Worm (Caenorhabditis elegans): Measurements from ENCODE around the gene ZK637.12.

DNA sequence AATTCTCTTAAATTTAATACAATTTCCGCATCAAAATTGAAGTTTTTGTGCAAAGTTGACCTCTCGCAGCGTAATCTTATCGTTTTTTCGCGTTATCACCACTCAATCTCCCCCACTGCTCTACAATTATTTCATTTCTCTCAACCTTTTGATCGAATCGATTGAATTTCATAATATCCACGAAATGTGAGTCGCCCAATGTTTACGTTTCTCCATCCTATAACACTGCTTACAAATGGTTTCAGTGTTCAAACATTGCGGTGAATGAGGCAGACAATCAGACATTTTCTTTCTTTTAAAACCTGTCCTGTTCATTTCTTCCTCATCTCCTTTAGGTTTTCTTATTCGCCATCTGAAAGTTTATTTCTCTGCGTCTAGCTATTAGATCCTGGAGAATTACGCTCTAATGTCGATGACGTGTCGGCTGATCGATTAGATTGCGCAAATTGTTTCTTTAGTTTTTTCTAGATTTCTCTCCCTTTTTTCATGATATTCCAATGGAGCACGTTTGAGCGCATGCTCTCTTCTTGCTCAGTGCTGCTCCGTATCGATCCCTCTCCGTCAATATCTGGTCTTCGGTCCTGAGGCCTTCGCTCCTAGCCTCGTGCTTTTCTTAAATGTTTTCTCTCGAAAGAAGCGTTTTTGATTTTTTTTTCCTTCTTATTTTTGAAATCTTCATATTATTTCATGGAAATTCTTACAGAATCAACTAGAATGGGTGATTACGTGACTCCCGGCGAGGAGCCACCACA lies 18.9 kb upstream of the ZK637.12 start, which contains the start of gene unc-32:
- TF ChIP-seq C06A6.2 (GFP tag; conservative IDR thresholded peaks at IDR 0.05) (no peak), snpc-4 (GFP tag; optimal IDR thresholded peaks at IDR 0.05) (no peak), snpc-4 (tag; optimal IDR thresholded peaks at IDR 0.05) (no peak), mcd-1 (GFP tag; IDR thresholded peaks at IDR 0.05) (no peak; the same call in 1 of the 2 replicates), tbx-9 (tag; optimal IDR thresholded peaks at IDR 0.05; ENCODE audit: borderline replicate concordance) (no peak), unc-62 (GFP tag; optimal IDR thresholded peaks at IDR 0.05) (no peak), rpc-1 (optimal IDR thresholded peaks at IDR 0.05) (no peak), rpc-1 (tag; optimal IDR thresholded peaks at IDR 0.05) (no peak)
